Worm (Caenorhabditis elegans) whole organism, L4 larva: ENCODE data around the gene srh-185.
A peak's percentile ranks its signal among the peaks of the same experiment; 100 is the strongest.

Source experiments
- F44E2.7 ChIP-seq: fragments of 200-800 bp; sonication (Bioruptor generic); IDR thresholded peaks from 2 replicates; pipeline ENCODE4 v2.1.2; 2022; ENCODE audit warnings: missing genetic modification characterization, missing compliant biosample characterization
- T26A8.4 ChIP-seq: fragments of 200-800 bp; sonication (Bioruptor generic); IDR thresholded peaks from 2 replicates; pipeline ENCODE4 v1.3.6; 2022; ENCODE audit warnings: missing genetic modification characterization, missing compliant biosample characterization
- Y105C5A.15 ChIP-seq: fragments of 200-800 bp; sonication (Bioruptor generic); IDR thresholded peaks from 2 replicates; pipeline ENCODE4 v1.3.6; 2022; ENCODE audit warnings: missing genetic modification characterization, missing compliant biosample characterization
- Y48G9A.11 ChIP-seq: fragments of 200-800 bp; sonication (Bioruptor generic); IDR thresholded peaks from 2 replicates; pipeline ENCODE4 v1.3.6; 2022; ENCODE audit warnings: missing genetic modification reagents, missing genetic modification characterization, missing compliant biosample characterization
- Y5F2A.4 ChIP-seq: fragments of 200-800 bp; sonication (Bioruptor generic); optimal IDR thresholded peaks from 2 replicates; lab custom pipeline; 2018; ENCODE audit warnings: mild to moderate bottlenecking, missing genetic modification characterization, missing compliant biosample characterization
- aha-1 ChIP-seq: fragments of 150-350 bp; peaks from one replicate; lab custom pipeline; 2014; ENCODE audit warnings: missing biosample characterization, missing genetic modification characterization
- ama-1 ChIP-seq: fragments of 150-350 bp; optimal IDR thresholded peaks from 2 replicates; lab custom pipeline; 2014; ENCODE audit warnings: inconsistent platforms, mixed read lengths
- ceh-20 ChIP-seq: fragments of 200-800 bp; sonication (Bioruptor generic); IDR thresholded peaks from 2 replicates; pipeline ENCODE4 v1.3.6; 2022; ENCODE audit warnings: missing genetic modification reagents, missing genetic modification characterization, missing compliant biosample characterization
- ceh-44 ChIP-seq: fragments of 200-800 bp; sonication (Bioruptor generic); IDR thresholded peaks from 2 replicates; pipeline ENCODE4 v1.3.6; 2022; ENCODE audit warnings: missing genetic modification reagents, missing genetic modification characterization, missing compliant biosample characterization
- ctbp-1 ChIP-seq: fragments of 200-800 bp; sonication (Bioruptor generic); IDR thresholded peaks from 2 replicates; pipeline ENCODE4 v1.3.6; 2022; ENCODE audit warnings: missing genetic modification reagents, missing genetic modification characterization, missing compliant biosample characterization
- daf-16 ChIP-seq, 3 experiments: sonication (generic microtip); optimal IDR thresholded peaks; 2 replicates each; lab custom pipeline; 2016 to 2017; ENCODE audit warnings: missing genetic modification characterization in 3 of 3, missing genetic modification reagents in 3 of 3, mild to moderate bottlenecking in 2 of 3, missing compliant biosample characterization in 2 of 3, missing biosample characterization in 1 of 3, moderate library complexity in 1 of 3
- dmd-6 ChIP-seq: fragments of 200-800 bp; sonication (Bioruptor generic); IDR thresholded peaks from 2 replicates; pipeline ENCODE4 v1.3.6; 2022; ENCODE audit warnings: missing genetic modification reagents, missing genetic modification characterization, missing compliant biosample characterization
- dmd-8 ChIP-seq: fragments of 200-800 bp; sonication (Bioruptor generic); IDR thresholded peaks from 2 replicates; pipeline ENCODE4 v1.3.6; 2022; ENCODE audit warnings: missing genetic modification characterization, missing compliant biosample characterization
- dmd-9 ChIP-seq: fragments of 200-800 bp; sonication (Bioruptor generic); IDR thresholded peaks from 2 replicates; pipeline ENCODE4 v1.3.6; 2022; ENCODE audit warnings: missing genetic modification reagents, missing genetic modification characterization, missing compliant biosample characterization
- dve-1 ChIP-seq: sonication (generic microtip); optimal IDR thresholded peaks from 2 replicates; lab custom pipeline; 2017; ENCODE audit warnings: antibody characterized with exemption, mild to moderate bottlenecking, missing genetic modification characterization, missing compliant biosample characterization; ENCODE audit not compliant: insufficient read depth
- egl-43 ChIP-seq: fragments of 200-800 bp; sonication (Bioruptor generic); IDR thresholded peaks from 2 replicates; pipeline ENCODE4 v1.3.6; 2022; ENCODE audit warnings: missing genetic modification reagents, missing genetic modification characterization, missing compliant biosample characterization
- fkh-10 ChIP-seq: fragments of 150-350 bp; optimal IDR thresholded peaks from 2 replicates; lab custom pipeline; 2014; ENCODE audit warnings: missing biosample characterization, missing genetic modification reagents, missing genetic modification characterization
- fos-1 ChIP-seq: fragments of 150-350 bp; optimal IDR thresholded peaks from 2 replicates; lab custom pipeline; 2014; ENCODE audit warnings: missing biosample characterization, missing genetic modification characterization
- hlh-30 ChIP-seq: sonication (generic microtip); optimal IDR thresholded peaks from 2 replicates; lab custom pipeline; 2017; ENCODE audit warnings: antibody characterized with exemption, mild to moderate bottlenecking, missing genetic modification characterization, missing compliant biosample characterization; ENCODE audit not compliant: insufficient read depth
- lin-1 ChIP-seq: fragments of 200-800 bp; sonication (Bioruptor generic); IDR thresholded peaks from 2 replicates; pipeline ENCODE4 v1.3.6; 2022; ENCODE audit warnings: missing genetic modification reagents, missing genetic modification characterization, missing compliant biosample characterization
- lin-13 ChIP-seq: fragments of 150-350 bp; optimal IDR thresholded peaks from 2 replicates; lab custom pipeline; 2014; ENCODE audit warnings: missing biosample characterization, missing genetic modification reagents, missing genetic modification characterization
- lin-15B ChIP-seq: fragments of 150-350 bp; sonication (generic microtip); optimal IDR thresholded peaks from 3 replicates; lab custom pipeline; 2014; ENCODE audit warnings: missing biosample characterization, missing genetic modification characterization
- lin-29 ChIP-seq: fragments of 200-800 bp; sonication (Bioruptor generic); IDR thresholded peaks from 2 replicates; pipeline ENCODE4 v1.3.6; 2022; ENCODE audit warnings: missing genetic modification reagents, missing genetic modification characterization, missing compliant biosample characterization
- lin-39 ChIP-seq: fragments of 150-350 bp; optimal IDR thresholded peaks from 2 replicates; lab custom pipeline; 2014; ENCODE audit warnings: missing biosample characterization, missing genetic modification reagents, missing genetic modification characterization
- lir-3 ChIP-seq: sonication (generic microtip); optimal IDR thresholded peaks from 2 replicates; lab custom pipeline; 2016; ENCODE audit warnings: mild to moderate bottlenecking, missing genetic modification characterization, missing compliant biosample characterization
- lsy-2 ChIP-seq, 2 experiments: fragments of 150-350 bp in 1 of 2; sonication (generic microtip) in 1 of 2; optimal IDR thresholded peaks; 2 replicates each; lab custom pipeline; 2014 to 2017; ENCODE audit warnings: missing biosample characterization in 2 of 2, missing genetic modification characterization in 2 of 2
- mdl-1 ChIP-seq, 2 experiments: fragments of 150-350 bp in 1 of 2; sonication (generic microtip) in 1 of 2; optimal IDR thresholded peaks; 2 replicates each; lab custom pipeline; 2014 to 2017; ENCODE audit warnings: missing biosample characterization in 2 of 2, missing genetic modification characterization in 2 of 2
- nhr-111 ChIP-seq: fragments of 200-800 bp; sonication (Bioruptor generic); optimal IDR thresholded peaks from 2 replicates; lab custom pipeline; 2018; ENCODE audit warnings: mild to moderate bottlenecking, missing genetic modification characterization, missing compliant biosample characterization
- nhr-28 ChIP-seq: fragments of 150-350 bp; optimal IDR thresholded peaks from 2 replicates; lab custom pipeline; 2014; ENCODE audit warnings: missing biosample characterization, missing genetic modification characterization
- nhr-41 ChIP-seq: fragments of 200-800 bp; sonication (Bioruptor generic); IDR thresholded peaks from 2 replicates; pipeline ENCODE4 v1.3.6; 2022; ENCODE audit warnings: missing genetic modification reagents, missing genetic modification characterization, missing compliant biosample characterization
- pqm-1 ChIP-seq: sonication (generic microtip); optimal IDR thresholded peaks from 2 replicates; lab custom pipeline; 2017; ENCODE audit warnings: missing biosample characterization, missing genetic modification characterization
- sdz-12 ChIP-seq: fragments of 200-800 bp; sonication (Bioruptor generic); optimal IDR thresholded peaks from 2 replicates; lab custom pipeline; 2018; ENCODE audit warnings: mild to moderate bottlenecking, missing genetic modification characterization, missing compliant biosample characterization
- snpc-4 ChIP-seq: fragments of 150-350 bp; optimal IDR thresholded peaks from 2 replicates; lab custom pipeline; 2014; ENCODE audit warnings: missing biosample characterization, missing genetic modification characterization
- tag-97 ChIP-seq: fragments of 200-800 bp; sonication (Bioruptor generic); IDR thresholded peaks from 2 replicates; pipeline ENCODE4 v1.3.6; 2022; ENCODE audit warnings: missing genetic modification characterization, missing compliant biosample characterization
- unc-62 ChIP-seq, 3 experiments: fragments of 150-350 bp in 1 of 3; sonication (generic microtip); optimal IDR thresholded peaks in 2 of 3; peaks in 1 of 3; 1 replicate in 1 of 3; 2 replicates in 2 of 3; lab custom pipeline; 2014 to 2017; ENCODE audit warnings: missing biosample characterization in 3 of 3, missing genetic modification characterization in 3 of 3, missing genetic modification reagents in 3 of 3, missing genotype in 1 of 3
- zag-1 ChIP-seq: fragments of 150-350 bp; optimal IDR thresholded peaks from 2 replicates; lab custom pipeline; 2014; ENCODE audit warnings: missing biosample characterization, missing genetic modification characterization
- zip-11 ChIP-seq: fragments of 200-800 bp; sonication (Bioruptor generic); IDR thresholded peaks from 2 replicates; pipeline ENCODE4 v1.3.6; 2022; ENCODE audit warnings: missing genetic modification characterization, missing compliant biosample characterization
- ztf-11 ChIP-seq: fragments of 150-350 bp; optimal IDR thresholded peaks from 2 replicates; lab custom pipeline; 2014; ENCODE audit warnings: missing biosample characterization, missing genetic modification characterization

Gene srh-185

ce11 chrV:3086260-3086659 is 20.2 kb downstream of the srh-185 start, which contains the start of gene srt-8:
Gene srt-8, plus strand, starts transcription at chrV:3086560.
- no peak for TF ChIP-seq snpc-4
- TF ChIP-seq nhr-41 (GFP tag; lab: Robert Waterston, UW) = no peak
- no peak for TF ChIP-seq dmd-6 (GFP tag; lab: Robert Waterston, UW)
- TF ChIP-seq zag-1 (tag; lab: Kevin White, UChicago) = no peak
- no peak for TF ChIP-seq lin-15B (tag; lab: Kevin White, UChicago)
- TF ChIP-seq ceh-20 (GFP tag; lab: Robert Waterston, UW) = no peak
- no peak for TF ChIP-seq tag-97
- TF ChIP-seq aha-1 = no peak
- no peak for TF ChIP-seq lin-39 (tag; lab: Kevin White, UChicago)
- TF ChIP-seq T26A8.4 (GFP tag; lab: Robert Waterston, UW) = no peak
- TF ChIP-seq lin-13 (GFP tag; lab: Kevin White, UChicago) = no peak
- TF ChIP-seq fkh-10 (GFP tag; lab: Kevin White, UChicago) = no peak
- no peak for TF ChIP-seq nhr-28 (tag; lab: Kevin White, UChicago)
- TF ChIP-seq zip-11 (GFP tag; lab: Robert Waterston, UW) = no peak
- no peak for TF ChIP-seq ctbp-1
- no peak for TF ChIP-seq ceh-44 (GFP tag; lab: Robert Waterston, UW)
- TF ChIP-seq Y48G9A.11 (GFP tag; lab: Robert Waterston, UW) = no peak
- TF ChIP-seq, all 104 proteins: peak for 0

ce11 chrV:3088768-3089167 is 22.7 kb downstream of the srh-185 start, which contains the start of gene acs-21:
Gene acs-21, plus strand, starts transcription at chrV:3089068.
- TF ChIP-seq lir-3 (tag; lab: Kevin White, UChicago) (no peak), nhr-41 (GFP tag; lab: Robert Waterston, UW) (no peak), nhr-111 (GFP tag; lab: Kevin White, UChicago) (no peak), egl-43 (GFP tag; lab: Robert Waterston, UW) (no peak), ama-1 (lab: Kevin White, UChicago) (no peak), dve-1 (tag; lab: Kevin White, UChicago) (no peak), fos-1 (no peak), F44E2.7 (GFP tag; lab: Robert Waterston, UW) (no peak), unc-62 (GFP tag; optimal IDR thresholded peaks at IDR 0.05 in 1 of 2; lab: Kevin White, UChicago) (no peak), unc-62 (tag; optimal IDR thresholded peaks at IDR 0.05; lab: Kevin White, UChicago) (no peak), sdz-12 (no peak), dmd-8 (GFP tag; lab: Robert Waterston, UW) (no peak), lsy-2 (tag; optimal IDR thresholded peaks at IDR 0.05; lab: Kevin White, UChicago) (no peak), Y5F2A.4 (GFP tag; lab: Kevin White, UChicago) (no peak), lin-1 (GFP tag; lab: Robert Waterston, UW) (no peak), zag-1 (tag; lab: Kevin White, UChicago) (no peak), lin-29 (no peak), Y105C5A.15 (GFP tag; lab: Robert Waterston, UW) (no peak)

ce11 chrV:3094351-3094750 is 28.3 kb downstream of the srh-185 start, which contains the start of gene cyp-33C9:
Gene cyp-33C9, minus strand, starts transcription at chrV:3094561.
- peak; percentile 75 for TF ChIP-seq nhr-28 (tag; lab: Kevin White, UChicago)
- TF ChIP-seq hlh-30 = peak; percentile 7
- peak in 1 of 2 experiments; percentile 14 for TF ChIP-seq mdl-1 (tag; optimal IDR thresholded peaks at IDR 0.05; lab: Kevin White, UChicago)
- no peak for TF ChIP-seq dmd-9 (GFP tag; lab: Robert Waterston, UW)
- no peak for TF ChIP-seq daf-16 (GFP tag; optimal IDR thresholded peaks at IDR 0.05; lab: Kevin White, UChicago)
- peak; percentile 58 for TF ChIP-seq daf-16 (tag; optimal IDR thresholded peaks at IDR 0.05; lab: Kevin White, UChicago)
- TF ChIP-seq pqm-1 (tag; lab: Kevin White, UChicago) = peak; percentile 24
- TF ChIP-seq lin-13 (GFP tag; lab: Kevin White, UChicago) = no peak
- no peak for TF ChIP-seq ztf-11 (tag; lab: Kevin White, UChicago)
- TF ChIP-seq, all 104 proteins: peak for 5
